Worm (Caenorhabditis elegans): ENCODE measurements around the gene thn-4.

Gene thn-4

DNA sequence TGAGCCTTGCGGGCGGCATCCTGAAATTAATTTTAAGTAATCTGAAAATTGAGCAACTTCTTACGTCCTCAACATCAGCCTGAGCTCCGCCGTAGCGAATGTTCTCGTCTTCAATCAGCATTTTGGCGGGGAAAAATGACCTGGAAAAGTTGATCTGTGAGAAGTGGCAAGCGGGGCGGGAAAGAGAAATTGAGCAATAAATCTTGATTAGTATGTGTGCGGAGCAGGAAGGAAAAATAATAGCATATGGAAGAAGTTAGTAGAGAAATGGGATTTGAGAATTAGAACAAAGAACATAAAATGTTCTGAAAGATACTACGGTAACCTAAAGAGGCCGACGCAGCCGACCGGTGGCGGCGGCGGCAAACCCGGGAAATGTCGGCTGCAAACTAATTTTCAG, 36.3 kb downstream of the thn-4 start, which contains the start of gene tni-3:
Gene tni-3, minus strand, starts transcription at position 140 of the 400 bp plus-strand sequence.
- no peak for TF ChIP-seq unc-62 (GFP tag; optimal IDR thresholded peaks at IDR 0.05)

DNA sequence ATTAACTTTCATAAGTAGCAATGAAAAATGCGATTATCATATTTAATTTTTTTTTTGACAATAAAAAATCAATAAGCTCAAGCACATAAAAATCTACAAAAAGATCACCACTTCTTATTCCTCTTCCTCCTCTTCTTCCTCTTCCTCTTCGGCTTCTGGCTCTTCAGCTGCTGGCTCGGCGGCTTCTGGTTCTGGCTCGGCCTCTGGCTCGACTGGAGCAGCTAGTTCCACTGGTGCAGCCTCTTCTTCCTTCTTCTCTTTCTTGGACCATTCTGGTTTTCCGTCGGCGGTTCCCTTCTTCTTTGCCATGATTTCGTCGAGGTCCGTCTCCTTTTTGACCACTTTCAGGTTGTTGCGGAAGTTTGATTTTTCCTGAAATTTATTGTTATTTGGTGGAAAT, 37.6 kb downstream of the thn-4 start:
- no peak for TF ChIP-seq unc-62 (GFP tag; optimal IDR thresholded peaks at IDR 0.05)

DNA sequence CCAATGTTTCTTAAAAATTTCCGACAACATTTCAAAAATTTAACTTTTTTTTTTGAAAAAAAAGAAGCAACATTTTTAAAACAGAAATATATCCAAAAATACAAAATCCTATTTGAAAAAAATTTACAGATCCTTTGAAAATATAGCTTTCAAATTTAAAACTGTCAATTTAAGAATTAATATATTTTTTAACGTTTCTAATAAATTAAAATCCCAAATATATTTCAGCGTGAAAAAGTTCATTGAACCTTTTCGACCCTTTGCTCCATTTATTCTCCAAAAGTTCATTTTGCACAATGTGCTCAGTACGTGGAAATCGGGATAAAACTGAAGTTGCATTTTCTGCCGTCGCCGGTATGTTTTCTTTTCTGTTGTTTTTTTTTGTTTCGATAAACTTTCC, 38.4 kb downstream of the thn-4 start, which contains the start of gene phy-3:
Gene phy-3, plus strand, starts transcription at position 301 of the 400 bp plus-strand sequence.
- TF ChIP-seq unc-62 (GFP tag; optimal IDR thresholded peaks at IDR 0.05) = no peak

DNA sequence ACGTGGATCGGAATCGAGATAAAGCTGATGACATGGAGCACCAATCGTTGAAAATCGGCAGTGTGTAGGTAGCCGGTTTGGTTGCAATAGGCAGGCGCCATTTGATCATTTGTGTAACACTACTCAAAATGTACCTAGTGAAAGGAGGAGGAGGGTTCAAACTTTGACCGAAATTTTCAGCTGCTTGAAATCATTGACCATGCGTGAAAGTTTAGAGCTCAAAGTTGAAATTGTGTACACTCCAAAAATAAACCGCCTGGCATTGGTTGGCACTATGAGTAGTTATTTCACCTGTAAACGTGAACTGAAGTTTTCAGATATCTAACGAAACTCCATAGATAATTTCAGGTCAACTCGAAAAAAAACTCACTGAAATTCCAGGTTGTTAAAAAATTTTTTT, 39.4 kb downstream of the thn-4 start, which contains the start of gene srh-215:
Gene srh-215, minus strand, starts transcription at position 101 of the 400 bp plus-strand sequence.
- TF ChIP-seq unc-62 (GFP tag; optimal IDR thresholded peaks at IDR 0.05) = no peak

DNA sequence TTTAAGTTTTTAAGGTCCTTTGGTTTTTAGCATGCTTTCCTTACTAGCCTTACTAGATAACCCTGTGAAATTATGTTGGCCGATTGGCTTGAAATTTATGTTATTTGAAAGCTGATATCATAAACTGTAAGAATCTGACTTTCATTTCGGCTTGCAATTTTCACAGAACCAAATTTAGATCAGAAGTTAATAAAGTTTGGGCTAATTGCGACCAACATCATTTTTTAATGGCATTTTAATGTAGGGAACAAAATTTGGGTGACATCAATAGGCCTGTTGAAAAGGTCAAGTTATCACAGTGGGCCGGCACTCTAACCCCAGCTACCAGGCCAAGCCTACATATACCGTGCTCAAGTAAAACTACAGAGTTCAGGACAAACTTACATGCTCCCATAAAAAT, 40.0 kb downstream of the thn-4 start:
- no peak for TF ChIP-seq unc-62 (GFP tag; optimal IDR thresholded peaks at IDR 0.05)

DNA sequence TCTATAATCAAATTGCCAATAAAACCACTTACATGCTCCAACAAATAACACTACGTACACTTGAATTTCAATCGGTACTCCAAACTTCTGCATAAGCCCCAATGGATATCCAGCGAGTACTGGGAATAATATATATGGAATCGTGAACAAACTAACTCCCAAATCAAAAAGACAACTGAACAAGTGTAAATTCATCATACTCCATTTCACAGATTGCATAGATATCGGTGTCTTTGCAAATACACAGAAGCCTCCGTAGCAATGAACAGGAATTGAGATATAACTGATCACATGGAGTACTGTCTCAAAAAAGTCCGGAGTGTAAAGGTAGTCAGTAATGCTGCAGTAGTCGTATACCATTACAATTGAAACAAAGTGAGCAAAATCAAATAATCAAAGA, 41.9 kb downstream of the thn-4 start, which contains the start of gene srh-214:
Gene srh-214, minus strand, starts transcription at position 360 of the 400 bp plus-strand sequence.
- TF ChIP-seq unc-62 (GFP tag; optimal IDR thresholded peaks at IDR 0.05) = no peak

DNA sequence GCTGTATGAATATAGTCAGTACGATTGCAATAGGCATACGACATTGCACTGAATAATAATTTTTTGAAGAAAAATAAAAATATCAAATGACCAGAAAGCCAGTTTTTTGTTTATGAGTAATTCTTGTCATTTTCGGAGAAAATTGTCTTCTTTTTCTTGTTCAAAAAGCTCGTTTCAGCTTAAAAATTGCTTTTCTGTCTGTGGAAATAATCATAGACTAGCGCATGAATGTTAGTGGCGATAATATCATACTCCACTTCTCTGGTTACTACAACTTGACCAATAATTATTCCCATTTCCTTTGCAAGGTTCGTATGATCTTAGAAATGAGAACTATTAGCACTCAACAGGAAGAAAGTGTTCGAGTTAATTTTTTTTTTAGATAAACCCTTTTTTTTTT, 43.8 kb downstream of the thn-4 start, which contains the start of gene srh-216:
Gene srh-216, minus strand, starts transcription at position 101 of the 400 bp plus-strand sequence.
- TF ChIP-seq unc-62 (GFP tag; optimal IDR thresholded peaks at IDR 0.05) = no peak

DNA sequence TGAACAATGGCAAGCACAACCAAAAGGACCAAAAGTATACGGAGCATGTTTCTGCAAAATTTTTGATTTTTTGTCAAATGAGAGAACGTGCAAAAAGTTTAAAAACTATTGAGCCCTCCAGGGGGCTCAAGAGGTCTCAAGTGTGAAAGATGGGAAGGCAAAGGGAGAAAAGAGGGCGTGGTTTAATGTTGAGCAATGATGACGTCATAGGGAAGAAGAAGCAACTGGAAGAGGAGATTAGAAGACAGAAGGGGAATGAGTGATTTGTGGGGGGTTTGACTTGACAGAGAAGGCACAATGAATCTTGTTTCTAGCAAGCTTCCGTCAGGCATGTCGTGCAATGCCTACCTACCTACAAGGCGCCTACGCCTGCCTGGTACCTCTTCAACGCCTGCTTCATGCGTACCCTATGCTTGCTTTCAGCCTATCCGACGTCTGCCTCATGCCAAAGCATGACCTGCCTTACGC, 50.0 kb downstream of the thn-4 start, which contains the start of gene T20B3.14:
Gene T20B3.14, minus strand, starts transcription at position 51 of the 468 bp plus-strand sequence.
- TF ChIP-seq unc-62 (GFP tag; optimal IDR thresholded peaks at IDR 0.05) = no peak

Data from whole organism, dauer.